Fruit fly (Drosophila melanogaster) whole organism, embryonic: ENCODE results near the gene CG13384.

Experiments
- B-H1 ChIP-seq: fragments of 200-800 bp; sonication (Bioruptor generic); IDR thresholded peaks from 3 replicates; pipeline ENCODE4 v1.3.6; 2022; ENCODE audit warnings: missing biosample characterization, missing genetic modification characterization
- CG10267 ChIP-seq: fragments of 200-800 bp; sonication (Bioruptor generic); optimal IDR thresholded peaks from 2 replicates; lab custom pipeline; 2018; ENCODE audit warnings: missing biosample characterization, mild to moderate bottlenecking, missing genetic modification characterization, moderate library complexity
- CG10979 ChIP-seq: fragments of 200-800 bp; sonication (Bioruptor generic); optimal IDR thresholded peaks from 2 replicates; lab custom pipeline; 2018; ENCODE audit warnings: missing biosample characterization, mild to moderate bottlenecking, missing genetic modification characterization, moderate library complexity
- CG12744 ChIP-seq: fragments of 200-800 bp; sonication (Bioruptor generic); optimal IDR thresholded peaks from 2 replicates; lab custom pipeline; 2016; ENCODE audit warnings: missing biosample characterization, missing genetic modification characterization
- CG12942 ChIP-seq: fragments of 200-800 bp; sonication (Bioruptor generic); optimal IDR thresholded peaks from 3 replicates; lab custom pipeline; 2016; ENCODE audit warnings: missing biosample characterization, missing genetic modification characterization
- CG15269 ChIP-seq: fragments of 200-800 bp; sonication (Bioruptor generic); optimal IDR thresholded peaks from 2 replicates; lab custom pipeline; 2018; ENCODE audit warnings: missing biosample characterization, mild to moderate bottlenecking, missing genetic modification characterization, moderate library complexity
- CG1647 ChIP-seq: fragments of 200-800 bp; sonication (Bioruptor generic); optimal IDR thresholded peaks from 3 replicates; lab custom pipeline; 2016; ENCODE audit warnings: missing biosample characterization, missing genetic modification characterization
- CG17359 ChIP-seq: fragments of 200-800 bp; sonication (Bioruptor generic); optimal IDR thresholded peaks from 3 replicates; lab custom pipeline; 2018; ENCODE audit warnings: missing biosample characterization, mild to moderate bottlenecking, missing genetic modification characterization, moderate library complexity
- CG17361 ChIP-seq: fragments of 200-800 bp; sonication (Bioruptor generic); IDR thresholded peaks from 3 replicates; pipeline ENCODE4 v1.3.6; 2022; ENCODE audit warnings: missing biosample characterization, missing genetic modification characterization
- CG2120 ChIP-seq: fragments of 200-800 bp; sonication (Bioruptor generic); optimal IDR thresholded peaks from 3 replicates; lab custom pipeline; 2016; ENCODE audit warnings: missing biosample characterization, missing genetic modification characterization
- CG2202 ChIP-seq: fragments of 200-800 bp; sonication (Bioruptor generic); optimal IDR thresholded peaks from 2 replicates; lab custom pipeline; 2018; ENCODE audit warnings: missing biosample characterization, mild to moderate bottlenecking, missing genetic modification characterization
- CG31441 ChIP-seq: fragments of 200-800 bp; sonication (Bioruptor generic); IDR thresholded peaks from 2 replicates; pipeline ENCODE4 v1.3.6; 2022; ENCODE audit warnings: missing biosample characterization, missing genetic modification characterization
- CG4820 ChIP-seq: fragments of 200-800 bp; sonication (Bioruptor generic); optimal IDR thresholded peaks from 3 replicates; lab custom pipeline; 2016; ENCODE audit warnings: missing biosample characterization, missing genetic modification characterization
- CG5245 ChIP-seq: fragments of 200-800 bp; sonication (Bioruptor generic); optimal IDR thresholded peaks from 3 replicates; lab custom pipeline; 2016; ENCODE audit warnings: missing biosample characterization, missing genetic modification characterization
- CG6683 ChIP-seq: fragments of 200-800 bp; sonication (Bioruptor generic); optimal IDR thresholded peaks from 2 replicates; lab custom pipeline; 2017; ENCODE audit warnings: missing biosample characterization, mild to moderate bottlenecking, missing genetic modification characterization, missing genetic modification reagents
- CG9932 ChIP-seq: fragments of 200-800 bp; sonication (Bioruptor generic); IDR thresholded peaks from 2 replicates; pipeline ENCODE4 v1.3.6; 2022; ENCODE audit warnings: missing biosample characterization, missing genetic modification characterization
- D19A ChIP-seq: fragments of 200-800 bp; optimal IDR thresholded peaks from 3 replicates; lab custom pipeline; 2019; ENCODE audit warnings: missing biosample characterization, mild to moderate bottlenecking, missing genetic modification characterization, moderate library complexity
- Dbx ChIP-seq: fragments of 200-800 bp; sonication (Bioruptor generic); IDR thresholded peaks from 3 replicates; pipeline ENCODE4 v1.3.6; 2022; ENCODE audit warnings: missing biosample characterization, missing genetic modification characterization
- Dfd ChIP-seq, 2 experiments: fragments of >200 bp; optimal IDR thresholded peaks; 2 replicates each; lab custom pipeline; 2017; ENCODE audit warnings: missing biosample characterization in 2 of 2, missing genetic modification characterization in 2 of 2
- Dll ChIP-seq: fragments of 200-800 bp; sonication (Bioruptor generic); IDR thresholded peaks from 4 replicates; pipeline ENCODE4 v1.3.6; 2022; ENCODE audit warnings: missing biosample characterization, missing genetic modification characterization; ENCODE audit not compliant: partially characterized antibody
- Doc3 ChIP-seq: fragments of 200-800 bp; sonication (Bioruptor generic); IDR thresholded peaks from 3 replicates; pipeline ENCODE4 v1.3.6; 2022; ENCODE audit warnings: missing biosample characterization, missing genetic modification characterization; ENCODE audit not compliant: partially characterized antibody
- Dp ChIP-seq: fragments of 200-800 bp; sonication (Bioruptor generic); optimal IDR thresholded peaks from 2 replicates; lab custom pipeline; 2018; ENCODE audit warnings: missing biosample characterization, mild to moderate bottlenecking, missing genetic modification characterization, moderate library complexity
- Eip74EF ChIP-seq, 2 experiments: fragments of 200-800 bp in 1 of 2; fragments of >200 bp in 1 of 2; sonication (Bioruptor generic) in 1 of 2; optimal IDR thresholded peaks; 2 replicates each; lab custom pipeline; 2017 to 2019; ENCODE audit warnings: missing biosample characterization in 2 of 2, missing genetic modification characterization in 2 of 2, mild to moderate bottlenecking in 1 of 2, moderate library complexity in 1 of 2
- HmgZ ChIP-seq: fragments of 200-800 bp; sonication (Bioruptor generic); optimal IDR thresholded peaks from 2 replicates; lab custom pipeline; 2018; ENCODE audit warnings: missing biosample characterization, mild to moderate bottlenecking, missing genetic modification characterization
- NfI ChIP-seq: fragments of 200-800 bp; sonication (Bioruptor generic); optimal IDR thresholded peaks from 3 replicates; lab custom pipeline; 2018; ENCODE audit warnings: missing biosample characterization, mild to moderate bottlenecking, missing genetic modification characterization, moderate library complexity
- Sin3A ChIP-seq: fragments of >200 bp; optimal IDR thresholded peaks from 2 replicates; lab custom pipeline; 2018
- Sox100B ChIP-seq: fragments of 200-800 bp; sonication (Bioruptor generic); optimal IDR thresholded peaks from 3 replicates; lab custom pipeline; 2018; ENCODE audit warnings: missing biosample characterization, mild to moderate bottlenecking, missing genetic modification characterization
- Taf1 ChIP-seq: fragments of 200-800 bp; sonication (Bioruptor generic); IDR thresholded peaks from 2 replicates; pipeline ENCODE4 v1.3.6; 2022; ENCODE audit warnings: missing biosample characterization, missing genetic modification characterization
- Xbp1 ChIP-seq: fragments of 200-800 bp; sonication (Bioruptor generic); optimal IDR thresholded peaks from 3 replicates; lab custom pipeline; 2016; ENCODE audit warnings: missing biosample characterization, mild to moderate bottlenecking, missing genetic modification characterization
- Xrp1 ChIP-seq: fragments of 200-800 bp; sonication (Bioruptor generic); IDR thresholded peaks from 2 replicates; pipeline ENCODE4 v1.3.6; 2022; ENCODE audit warnings: missing biosample characterization, missing genetic modification characterization
- al ChIP-seq: fragments of 200-800 bp; sonication (Bioruptor generic); IDR thresholded peaks from 2 replicates; pipeline ENCODE4 v1.3.6; 2022; ENCODE audit warnings: missing biosample characterization, missing genetic modification characterization
- ash1 ChIP-seq: fragments of 200-800 bp; sonication (Bioruptor generic); optimal IDR thresholded peaks from 2 replicates; lab custom pipeline; 2018; ENCODE audit warnings: missing biosample characterization, mild to moderate bottlenecking, missing genetic modification characterization
- bcd ChIP-seq: fragments of 200-800 bp; sonication (Bioruptor generic); optimal IDR thresholded peaks from 2 replicates; lab custom pipeline; 2017; ENCODE audit warnings: missing biosample characterization, mild to moderate bottlenecking, missing genetic modification characterization
- cwo ChIP-seq: fragments of 200-800 bp; sonication (Bioruptor generic); optimal IDR thresholded peaks from 3 replicates; lab custom pipeline; 2017; ENCODE audit warnings: missing biosample characterization, missing genetic modification characterization, mild to moderate bottlenecking, moderate library complexity, missing genetic modification reagents
- gcm ChIP-seq: fragments of 200-800 bp; sonication (Bioruptor generic); optimal IDR thresholded peaks from 2 replicates; lab custom pipeline; 2019; ENCODE audit warnings: missing biosample characterization, mild to moderate bottlenecking, missing genetic modification characterization, moderate library complexity
- gsb ChIP-seq: fragments of 200-800 bp; sonication (Bioruptor generic); IDR thresholded peaks from 2 replicates; pipeline ENCODE4 v1.3.6; 2022; ENCODE audit warnings: missing biosample characterization, missing genetic modification characterization
- hbn ChIP-seq: fragments of 200-800 bp; sonication (Bioruptor generic); IDR thresholded peaks from 2 replicates; pipeline ENCODE4 v1.3.6; 2022; ENCODE audit warnings: missing biosample characterization, missing genetic modification characterization; ENCODE audit not compliant: partially characterized antibody
- ind ChIP-seq: fragments of 200-800 bp; sonication (Bioruptor generic); optimal IDR thresholded peaks from 3 replicates; lab custom pipeline; 2016; ENCODE audit warnings: missing biosample characterization, missing genetic modification characterization
- knrl ChIP-seq: fragments of 200-800 bp; sonication (Bioruptor generic); IDR thresholded peaks from 3 replicates; pipeline ENCODE4 v1.3.6; 2022; ENCODE audit warnings: missing biosample characterization, missing genetic modification characterization; ENCODE audit not compliant: partially characterized antibody
- lola ChIP-seq, 3 experiments: fragments of >200 bp in 2 of 3; fragments of 200-800 bp in 1 of 3; sonication (Bioruptor generic) in 1 of 3; optimal IDR thresholded peaks; 2 replicates each; lab custom pipeline; 2017 to 2019; ENCODE audit warnings: missing biosample characterization in 3 of 3, missing genetic modification characterization in 3 of 3, mild to moderate bottlenecking in 1 of 3, moderate library complexity in 1 of 3
- nmo ChIP-seq: fragments of 200-800 bp; sonication (Bioruptor generic); optimal IDR thresholded peaks from 2 replicates; lab custom pipeline; 2018; ENCODE audit warnings: missing biosample characterization, mild to moderate bottlenecking, missing genetic modification characterization, moderate library complexity
- onecut ChIP-seq: fragments of 200-800 bp; sonication (Bioruptor generic); IDR thresholded peaks from 2 replicates; pipeline ENCODE4 v1.3.6; 2022; ENCODE audit warnings: missing biosample characterization, missing genetic modification characterization
- prd ChIP-seq, 3 experiments: fragments of >200 bp in 2 of 3; fragments of 200-800 bp in 1 of 3; sonication (Bioruptor generic) in 1 of 3; optimal IDR thresholded peaks in 2 of 3; IDR thresholded peaks in 1 of 3; 2 replicates in 2 of 3; 3 replicates in 1 of 3; pipeline versions ENCODE4 v1.3.6 to Lab custom; 2017 to 2022; ENCODE audit warnings: missing biosample characterization in 1 of 3, missing genetic modification characterization in 1 of 3
- pum ChIP-seq: fragments of 200-800 bp; sonication (Bioruptor generic); optimal IDR thresholded peaks from 2 replicates; lab custom pipeline; 2016; ENCODE audit warnings: missing biosample characterization, missing genetic modification characterization
- repo ChIP-seq: fragments of 200-800 bp; sonication (Bioruptor generic); optimal IDR thresholded peaks from 2 replicates; lab custom pipeline; 2016; ENCODE audit warnings: missing biosample characterization, missing genetic modification characterization
- tgo ChIP-seq: fragments of 200-800 bp; sonication (Bioruptor generic); IDR thresholded peaks from 3 replicates; pipeline ENCODE4 v1.3.6; 2022; ENCODE audit warnings: missing biosample characterization, missing genetic modification characterization
- unc-4 ChIP-seq: fragments of 200-800 bp; sonication (Bioruptor generic); IDR thresholded peaks from 2 replicates; pipeline ENCODE4 v1.3.6; 2022; ENCODE audit warnings: missing biosample characterization, missing genetic modification characterization; ENCODE audit not compliant: partially characterized antibody
- zfh1 ChIP-seq: fragments of 200-800 bp; sonication (Bioruptor generic); IDR thresholded peaks from 3 replicates; pipeline ENCODE4 v1.3.6; 2022; ENCODE audit warnings: missing biosample characterization, missing genetic modification characterization

CG13384 gene

dm6 chr2L:8381508-8382036 is 2.7 kb upstream of the CG13384 start, which contains the start of gene AlaRS (continued):
- peak; percentile 4 for TF ChIP-seq CG12942 (GFP tag; lab: Kevin White, UChicago)
- TF ChIP-seq CG9932, result peak; percentile 49
- peak; percentile 73 for TF ChIP-seq Doc3 (GFP tag; lab: Robert Waterston, UW)
- peak; percentile 41 for TF ChIP-seq nmo
- peak; percentile 29 for TF ChIP-seq HmgZ (tag; lab: Kevin White, UChicago)
- TF ChIP-seq CG1647, result no peak
- TF ChIP-seq CG15269, result peak; percentile 39
- TF ChIP-seq Dbx (GFP tag; lab: Robert Waterston, UW), result 0 out of 3 replicates have a peak, but pooled peaks have one; percentile 6
- no peak for TF ChIP-seq ash1 (GFP tag; lab: Kevin White, UChicago)
- no peak for TF ChIP-seq prd (optimal IDR thresholded peaks at IDR 0.05; lab: Kevin White, UChicago)
- 0 out of 3 replicates have a peak, but pooled peaks have one; percentile 7 for TF ChIP-seq prd (GFP tag; IDR thresholded peaks at IDR 0.05; lab: Robert Waterston, UW)
- peak; percentile 25 for TF ChIP-seq ind (GFP tag; lab: Kevin White, UChicago)
- TF ChIP-seq bcd (GFP tag; lab: Kevin White, UChicago), result peak; percentile 29
- peak; percentile 27 for TF ChIP-seq gcm (GFP tag; lab: Kevin White, UChicago)
- no peak for TF ChIP-seq Dfd (GFP tag; optimal IDR thresholded peaks at IDR 0.05; lab: Kevin White, UChicago)
- TF ChIP-seq repo (GFP tag; lab: Kevin White, UChicago), result no peak
- peak; percentile 30 for TF ChIP-seq CG10979 (tag; lab: Kevin White, UChicago)
- peak; percentile 72; the same call in 1 of the 2 replicates for TF ChIP-seq unc-4 (GFP tag; lab: Robert Waterston, UW)
- peak; percentile 17 for TF ChIP-seq CG4820 (GFP tag; lab: Kevin White, UChicago)
- peak; percentile 60; the same call in 1 of the 2 replicates for TF ChIP-seq Xrp1
- TF ChIP-seq CG31441, result peak; percentile 49; the same call in 1 of the 2 replicates
- TF ChIP-seq Eip74EF (GFP tag; optimal IDR thresholded peaks at IDR 0.05; lab: Kevin White, UChicago), result peak in 1 of 2 experiments; percentile 9
- TF ChIP-seq cwo, result peak; percentile 44
- TF ChIP-seq Sin3A (lab: Kevin White, UChicago), result peak; percentile 3
- TF ChIP-seq B-H1 (GFP tag; lab: Robert Waterston, UW), result no peak
- no peak for TF ChIP-seq Taf1
- TF ChIP-seq al (GFP tag; lab: Robert Waterston, UW), result no peak
- TF ChIP-seq Dll (GFP tag; lab: Robert Waterston, UW), result peak; percentile 79
- peak; percentile 66 for TF ChIP-seq CG2120
- peak; percentile 24 for TF ChIP-seq Dp (GFP tag; lab: Kevin White, UChicago)
- TF ChIP-seq pum (GFP tag; lab: Kevin White, UChicago), result peak; percentile 26
- peak; percentile 59; the same call in 2 of the 3 replicates for TF ChIP-seq knrl (GFP tag; lab: Robert Waterston, UW)
- no peak for TF ChIP-seq CG2202 (tag; lab: Kevin White, UChicago)
- peak; percentile 19 for TF ChIP-seq D19A (tag; lab: Kevin White, UChicago)
- TF ChIP-seq gsb (GFP tag; lab: Robert Waterston, UW), result no peak
- TF ChIP-seq Xbp1 (GFP tag; lab: Kevin White, UChicago), result peak; percentile 18
- peak; percentile 57 for TF ChIP-seq hbn (GFP tag; lab: Robert Waterston, UW)
- peak; percentile 16; the same call in 1 of the 3 replicates for TF ChIP-seq zfh1 (GFP tag; lab: Robert Waterston, UW)
- peak; percentile 10; the same call in 1 of the 2 replicates for TF ChIP-seq onecut
- peak; percentile 17 for TF ChIP-seq CG6683 (GFP tag; lab: Kevin White, UChicago)
- peak; percentile 26 for TF ChIP-seq Sox100B (GFP tag; lab: Kevin White, UChicago)
- TF ChIP-seq CG17359 (tag; lab: Kevin White, UChicago), result peak; percentile 37
- TF ChIP-seq NfI (GFP tag; lab: Kevin White, UChicago), result peak; percentile 4
- no peak for TF ChIP-seq CG12744 (GFP tag; lab: Kevin White, UChicago)
- peak; percentile 51; the same call in 2 of the 3 replicates for TF ChIP-seq CG17361 (GFP tag; lab: Robert Waterston, UW)
- peak in 1 of 3 experiments; percentile 29 for TF ChIP-seq lola (GFP tag; optimal IDR thresholded peaks at IDR 0.05; lab: Kevin White, UChicago)
- peak; percentile 13; the same call in 1 of the 3 replicates for TF ChIP-seq tgo (GFP tag; lab: Robert Waterston, UW)
- TF ChIP-seq CG10267 (tag; lab: Kevin White, UChicago), result peak; percentile 67
- TF ChIP-seq CG5245 (GFP tag; lab: Kevin White, UChicago), result no peak
